Fruit fly (Drosophila melanogaster) whole organism, embryonic: ENCODE results near the gene CG16853.
A peak's percentile ranks its signal among the peaks of the same experiment; 100 is the strongest.

Source experiments
- Atf3 ChIP-seq: fragments of 200-800 bp; sonication (Bioruptor generic); optimal IDR thresholded peaks from 3 replicates; lab custom pipeline; 2016; ENCODE audit warnings: missing biosample characterization, missing genetic modification characterization
- Awh ChIP-seq: fragments of 200-800 bp; sonication (Bioruptor generic); IDR thresholded peaks from 2 replicates; pipeline ENCODE4, ENCODE4 v1.3.6; 2022; ENCODE audit warnings: missing biosample characterization, missing genetic modification characterization
- B-H2 ChIP-seq: fragments of 200-800 bp; sonication (Bioruptor generic); optimal IDR thresholded peaks from 2 replicates; lab custom pipeline; 2018; ENCODE audit warnings: missing biosample characterization, mild to moderate bottlenecking, missing genetic modification characterization
- CG10366 ChIP-seq: fragments of 200-800 bp; sonication (Bioruptor generic); IDR thresholded peaks from 2 replicates; pipeline ENCODE4 v1.3.6; 2022; ENCODE audit warnings: missing biosample characterization, missing genetic modification characterization
- CG10959 ChIP-seq: fragments of 200-800 bp; sonication (Bioruptor generic); IDR thresholded peaks from 2 replicates; pipeline ENCODE4 v1.3.6; 2022; ENCODE audit warnings: missing biosample characterization, missing genetic modification characterization
- CG13424 ChIP-seq: fragments of 200-800 bp; sonication (Bioruptor generic); optimal IDR thresholded peaks from 2 replicates; lab custom pipeline; 2019; ENCODE audit warnings: missing biosample characterization, mild to moderate bottlenecking, missing genetic modification characterization, moderate library complexity
- CG17361 ChIP-seq: fragments of 200-800 bp; sonication (Bioruptor generic); IDR thresholded peaks from 3 replicates; pipeline ENCODE4 v1.3.6; 2022; ENCODE audit warnings: missing biosample characterization, missing genetic modification characterization
- CG18599 ChIP-seq: fragments of 200-800 bp; sonication (Bioruptor generic); optimal IDR thresholded peaks from 3 replicates; lab custom pipeline; 2017; ENCODE audit warnings: missing biosample characterization, missing genetic modification characterization, mild to moderate bottlenecking, moderate library complexity, missing genetic modification reagents
- CG2875 ChIP-seq: fragments of 200-800 bp; sonication (Bioruptor generic); optimal IDR thresholded peaks from 2 replicates; lab custom pipeline; 2017; ENCODE audit warnings: missing biosample characterization, mild to moderate bottlenecking, missing genetic modification characterization, missing genetic modification reagents
- CG3995 ChIP-seq: fragments of 200-800 bp; sonication (Bioruptor generic); optimal IDR thresholded peaks from 3 replicates; lab custom pipeline; 2016; ENCODE audit warnings: missing biosample characterization, missing genetic modification characterization
- CG4360 ChIP-seq: fragments of 200-800 bp; sonication (Bioruptor generic); IDR thresholded peaks from 2 replicates; pipeline ENCODE4 v1.3.6; 2022; ENCODE audit warnings: missing biosample characterization, missing genetic modification characterization
- CG4820 ChIP-seq: fragments of 200-800 bp; sonication (Bioruptor generic); optimal IDR thresholded peaks from 3 replicates; lab custom pipeline; 2016; ENCODE audit warnings: missing biosample characterization, missing genetic modification characterization
- CG7839 ChIP-seq: fragments of 200-800 bp; sonication (Bioruptor generic); optimal IDR thresholded peaks from 3 replicates; lab custom pipeline; 2018; ENCODE audit warnings: missing biosample characterization, mild to moderate bottlenecking, missing genetic modification characterization, moderate library complexity
- CG8924 ChIP-seq: fragments of 200-800 bp; optimal IDR thresholded peaks from 3 replicates; lab custom pipeline; 2019; ENCODE audit warnings: missing biosample characterization, mild to moderate bottlenecking, missing genetic modification characterization, moderate library complexity
- CG9215 ChIP-seq: fragments of 200-800 bp; sonication (Bioruptor generic); IDR thresholded peaks from 2 replicates; pipeline ENCODE4 v1.3.6; 2022; ENCODE audit warnings: missing biosample characterization, missing genetic modification characterization
- CG9437 ChIP-seq: fragments of 200-800 bp; sonication (Bioruptor generic); optimal IDR thresholded peaks from 2 replicates; lab custom pipeline; 2018; ENCODE audit warnings: missing biosample characterization, mild to moderate bottlenecking, missing genetic modification characterization
- CG9932 ChIP-seq: fragments of 200-800 bp; sonication (Bioruptor generic); IDR thresholded peaks from 2 replicates; pipeline ENCODE4 v1.3.6; 2022; ENCODE audit warnings: missing biosample characterization, missing genetic modification characterization
- CTCF ChIP-seq: fragments of 200-800 bp; sonication (Bioruptor generic); optimal IDR thresholded peaks from 2 replicates; lab custom pipeline; 2017; ENCODE audit warnings: missing biosample characterization, mild to moderate bottlenecking, missing genetic modification characterization, moderate library complexity
- CoRest ChIP-seq: fragments of 200-800 bp; sonication (Bioruptor generic); optimal IDR thresholded peaks from 3 replicates; lab custom pipeline; 2018; ENCODE audit warnings: missing biosample characterization, mild to moderate bottlenecking, missing genetic modification characterization, moderate library complexity
- D ChIP-seq, 2 experiments: fragments of 200-800 bp in 1 of 2; fragments of >200 bp in 1 of 2; sonication (Bioruptor generic) in 1 of 2; optimal IDR thresholded peaks; 2 replicates in 1 of 2; 3 replicates in 1 of 2; lab custom pipeline; 2017; ENCODE audit warnings: mild to moderate bottlenecking in 1 of 2, missing biosample characterization in 1 of 2, missing genetic modification characterization in 1 of 2, missing genetic modification reagents in 1 of 2
- Drgx ChIP-seq: fragments of 200-800 bp; sonication (Bioruptor generic); IDR thresholded peaks from 2 replicates; pipeline ENCODE4 v1.3.6; 2022; ENCODE audit warnings: missing biosample characterization, missing genetic modification characterization
- H15 ChIP-seq: fragments of 200-800 bp; sonication (Bioruptor generic); IDR thresholded peaks from 3 replicates; pipeline ENCODE4 v1.3.6; 2022; ENCODE audit warnings: missing biosample characterization, missing genetic modification characterization
- Nf-YB ChIP-seq: fragments of 200-800 bp; sonication (Bioruptor generic); optimal IDR thresholded peaks from 3 replicates; lab custom pipeline; 2019; ENCODE audit warnings: missing biosample characterization, mild to moderate bottlenecking, missing genetic modification characterization, moderate library complexity
- NfI ChIP-seq: fragments of 200-800 bp; sonication (Bioruptor generic); optimal IDR thresholded peaks from 3 replicates; lab custom pipeline; 2018; ENCODE audit warnings: missing biosample characterization, mild to moderate bottlenecking, missing genetic modification characterization, moderate library complexity
- Oli ChIP-seq: fragments of 200-800 bp; sonication (Bioruptor generic); optimal IDR thresholded peaks from 2 replicates; lab custom pipeline; 2018; ENCODE audit warnings: missing biosample characterization, mild to moderate bottlenecking, missing genetic modification characterization, moderate library complexity
- Pdp1 ChIP-seq, 2 experiments: fragments of 200-800 bp; sonication (Bioruptor generic); optimal IDR thresholded peaks; 3 replicates each; lab custom pipeline; 2016; ENCODE audit warnings: missing biosample characterization in 2 of 2, missing genetic modification characterization in 2 of 2, mild to moderate bottlenecking in 1 of 2, moderate library complexity in 1 of 2
- Ptx1 ChIP-seq: fragments of 200-800 bp; sonication (Bioruptor generic); IDR thresholded peaks from 2 replicates; pipeline ENCODE4 v1.3.6; 2022; ENCODE audit warnings: missing biosample characterization, missing genetic modification characterization
- az2 ChIP-seq: fragments of 200-800 bp; sonication (Bioruptor generic); optimal IDR thresholded peaks from 3 replicates; lab custom pipeline; 2016; ENCODE audit warnings: missing biosample characterization, missing genetic modification characterization
- caup ChIP-seq: fragments of 200-800 bp; sonication (Bioruptor generic); optimal IDR thresholded peaks from 3 replicates; lab custom pipeline; 2017; ENCODE audit warnings: missing biosample characterization, mild to moderate bottlenecking, missing genetic modification characterization, moderate library complexity; ENCODE audit not compliant: severe bottlenecking
- cg ChIP-seq: fragments of 200-800 bp; sonication (Bioruptor generic); optimal IDR thresholded peaks from 3 replicates; lab custom pipeline; 2019; ENCODE audit warnings: missing biosample characterization, mild to moderate bottlenecking, missing genetic modification characterization, moderate library complexity
- chif ChIP-seq, 2 experiments: fragments of 200-800 bp; sonication (Bioruptor generic); optimal IDR thresholded peaks; 3 replicates each; lab custom pipeline; 2016; ENCODE audit warnings: missing biosample characterization in 2 of 2, missing genetic modification characterization in 2 of 2
- corto ChIP-seq: fragments of 200-800 bp; sonication (Bioruptor generic); optimal IDR thresholded peaks from 2 replicates; lab custom pipeline; 2016; ENCODE audit warnings: missing biosample characterization, mild to moderate bottlenecking, missing genetic modification characterization, moderate library complexity
- crc ChIP-seq: fragments of 200-800 bp; sonication (Bioruptor generic); optimal IDR thresholded peaks from 2 replicates; lab custom pipeline; 2016; ENCODE audit warnings: missing biosample characterization, missing genetic modification characterization
- da ChIP-seq: fragments of 200-800 bp; sonication (Bioruptor generic); optimal IDR thresholded peaks from 2 replicates; lab custom pipeline; 2016; ENCODE audit warnings: missing biosample characterization, missing genetic modification characterization
- dan ChIP-seq: fragments of 200-800 bp; sonication (Bioruptor generic); IDR thresholded peaks from 2 replicates; pipeline ENCODE4 v1.3.6; 2022; ENCODE audit warnings: missing biosample characterization, missing genetic modification characterization
- emc ChIP-seq: fragments of 200-800 bp; sonication (Bioruptor generic); optimal IDR thresholded peaks from 2 replicates; lab custom pipeline; 2016; ENCODE audit warnings: missing biosample characterization, missing genetic modification characterization
- gem ChIP-seq: fragments of 200-800 bp; sonication (Bioruptor generic); optimal IDR thresholded peaks from 2 replicates; lab custom pipeline; 2019; ENCODE audit warnings: missing biosample characterization, mild to moderate bottlenecking, missing genetic modification characterization, moderate library complexity
- grau ChIP-seq: fragments of 200-800 bp; optimal IDR thresholded peaks from 3 replicates; lab custom pipeline; 2019; ENCODE audit warnings: missing biosample characterization, mild to moderate bottlenecking, missing genetic modification characterization, moderate library complexity
- hkb ChIP-seq, 2 experiments: fragments of 200-800 bp in 1 of 2; fragments of >200 bp in 1 of 2; sonication (Bioruptor generic) in 1 of 2; IDR thresholded peaks in 1 of 2; optimal IDR thresholded peaks in 1 of 2; 2 replicates each; pipeline versions ENCODE4 v1.3.6 to Lab custom; 2017 to 2022; ENCODE audit warnings: missing biosample characterization in 1 of 2, missing genetic modification characterization in 1 of 2
- nerfin-1 ChIP-seq: fragments of 200-800 bp; sonication (Bioruptor generic); optimal IDR thresholded peaks from 3 replicates; lab custom pipeline; 2019; ENCODE audit warnings: missing biosample characterization, mild to moderate bottlenecking, missing genetic modification characterization, moderate library complexity
- tio ChIP-seq: fragments of 200-800 bp; sonication (Bioruptor generic); optimal IDR thresholded peaks from 2 replicates; lab custom pipeline; 2017; ENCODE audit warnings: missing biosample characterization, missing genetic modification characterization, inconsistent platforms
- wdn ChIP-seq: fragments of 200-800 bp; sonication (Bioruptor generic); IDR thresholded peaks from 2 replicates; pipeline ENCODE4 v1.3.6; 2022; ENCODE audit warnings: missing biosample characterization, missing genetic modification characterization
- zen2 ChIP-seq: fragments of 200-800 bp; sonication (Bioruptor generic); IDR thresholded peaks from 3 replicates; pipeline ENCODE4 v1.3.6; 2022; ENCODE audit warnings: missing biosample characterization, missing genetic modification characterization; ENCODE audit not compliant: partially characterized antibody
- zfh1 ChIP-seq: fragments of 200-800 bp; sonication (Bioruptor generic); IDR thresholded peaks from 3 replicates; pipeline ENCODE4 v1.3.6; 2022; ENCODE audit warnings: missing biosample characterization, missing genetic modification characterization

CG16853 gene

dm6 chr2L:13570982-13571426 lies 28.9 kb downstream of the CG16853 start (continued):
- TF ChIP-seq zen2 (GFP tag; lab: Robert Waterston, UW): no peak
- TF ChIP-seq gem (tag; lab: Kevin White, UChicago): peak; percentile 61
- no peak for TF ChIP-seq da (GFP tag; lab: Kevin White, UChicago)
- no peak for TF ChIP-seq CG10366 (GFP tag; lab: Robert Waterston, UW)
- TF ChIP-seq nerfin-1 (tag; lab: Kevin White, UChicago): peak; percentile 37
- TF ChIP-seq Oli (tag; lab: Kevin White, UChicago): peak; percentile 42
- TF ChIP-seq dan (GFP tag; lab: Robert Waterston, UW): no peak
- TF ChIP-seq Nf-YB (GFP tag; lab: Kevin White, UChicago): no peak
- 0 out of 3 replicates have a peak, but pooled peaks have one; percentile 23 for TF ChIP-seq zfh1 (GFP tag; lab: Robert Waterston, UW)
- no peak for TF ChIP-seq B-H2 (GFP tag; lab: Kevin White, UChicago)
- no peak for TF ChIP-seq Awh (GFP tag; lab: Robert Waterston, UW)
- TF ChIP-seq CoRest (tag; lab: Kevin White, UChicago): peak; percentile 17
- no peak for TF ChIP-seq emc (GFP tag; lab: Kevin White, UChicago)
- no peak for TF ChIP-seq CG9932 (GFP tag; lab: Robert Waterston, UW)
- peak; percentile 86 for TF ChIP-seq Drgx (GFP tag; lab: Robert Waterston, UW)
- TF ChIP-seq CG13424 (tag; lab: Kevin White, UChicago): peak; percentile 59
- no peak for TF ChIP-seq Pdp1 (GFP tag; optimal IDR thresholded peaks at IDR 0.05; lab: Kevin White, UChicago)
- TF ChIP-seq crc (GFP tag; lab: Kevin White, UChicago): no peak
- TF ChIP-seq Ptx1 (GFP tag; lab: Robert Waterston, UW): 0 out of 2 replicates have a peak, but pooled peaks have one; percentile 7
- no peak for TF ChIP-seq hkb (optimal IDR thresholded peaks at IDR 0.05; lab: Kevin White, UChicago)
- peak; percentile 54 for TF ChIP-seq hkb (GFP tag; IDR thresholded peaks at IDR 0.05; lab: Robert Waterston, UW)
- TF ChIP-seq CTCF (GFP tag; lab: Kevin White, UChicago): no peak
- no peak for TF ChIP-seq wdn (GFP tag; lab: Robert Waterston, UW)
- TF ChIP-seq NfI (GFP tag; lab: Kevin White, UChicago): peak; percentile 33
- peak; percentile 39 for TF ChIP-seq az2
- peak; percentile 15 for TF ChIP-seq corto
- no peak for TF ChIP-seq D (optimal IDR thresholded peaks at IDR 0.05; lab: Kevin White, UChicago)
- TF ChIP-seq D (GFP tag; optimal IDR thresholded peaks at IDR 0.05; lab: Kevin White, UChicago): peak; percentile 46
- no peak for TF ChIP-seq CG8924 (tag; lab: Kevin White, UChicago)
- no peak for TF ChIP-seq cg (GFP tag; lab: Kevin White, UChicago)
- no peak for TF ChIP-seq CG3995 (GFP tag; lab: Kevin White, UChicago)
- TF ChIP-seq CG2875 (GFP tag; lab: Kevin White, UChicago): peak; percentile 21
- peak; percentile 8 for TF ChIP-seq grau (tag; lab: Kevin White, UChicago)
- no peak for TF ChIP-seq CG9215 (GFP tag; lab: Robert Waterston, UW)
- TF ChIP-seq caup (GFP tag; lab: Kevin White, UChicago): no peak
- TF ChIP-seq H15: 0 out of 3 replicates have a peak, but pooled peaks have one; percentile 22
- TF ChIP-seq CG7839 (tag; lab: Kevin White, UChicago): peak; percentile 35
- TF ChIP-seq CG10959 (GFP tag; lab: Robert Waterston, UW): no peak
- peak in 1 of 2 experiments; percentile 8 for TF ChIP-seq chif (GFP tag; optimal IDR thresholded peaks at IDR 0.05; lab: Kevin White, UChicago)
- peak; percentile 37 for TF ChIP-seq tio
- TF ChIP-seq Atf3 (GFP tag; lab: Kevin White, UChicago): no peak
- TF ChIP-seq CG17361 (GFP tag; lab: Robert Waterston, UW): peak; percentile 75; the same call in 2 of the 3 replicates
- peak; percentile 23 for TF ChIP-seq CG18599 (GFP tag; lab: Kevin White, UChicago)
- peak; percentile 45 for TF ChIP-seq CG4820 (GFP tag; lab: Kevin White, UChicago)
- TF ChIP-seq CG9437 (GFP tag; lab: Kevin White, UChicago): peak; percentile 23
- TF ChIP-seq CG4360 (GFP tag; lab: Robert Waterston, UW): no peak
